Fruit fly (Drosophila melanogaster) whole organism, embryonic: Measurements from ENCODE around the gene wwk.
A peak's percentile ranks its signal among the peaks of the same experiment; 100 is the strongest.

Source experiments
- Atf3 ChIP-seq: fragments of 200-800 bp; sonication (Bioruptor generic); optimal IDR thresholded peaks from 3 replicates; lab custom pipeline; 2016; ENCODE audit warnings: missing biosample characterization, missing genetic modification characterization
- Awh ChIP-seq: fragments of 200-800 bp; sonication (Bioruptor generic); IDR thresholded peaks from 2 replicates; pipeline ENCODE4, ENCODE4 v1.3.6; 2022; ENCODE audit warnings: missing biosample characterization, missing genetic modification characterization
- B-H1 ChIP-seq: fragments of 200-800 bp; sonication (Bioruptor generic); IDR thresholded peaks from 3 replicates; pipeline ENCODE4 v1.3.6; 2022; ENCODE audit warnings: missing biosample characterization, missing genetic modification characterization
- C15 ChIP-seq: fragments of 200-800 bp; sonication (Bioruptor generic); IDR thresholded peaks from 3 replicates; pipeline ENCODE4 v1.3.6; 2022; ENCODE audit warnings: missing biosample characterization, missing genetic modification characterization
- CG10209 ChIP-seq: fragments of 200-800 bp; sonication (Bioruptor generic); optimal IDR thresholded peaks from 3 replicates; lab custom pipeline; 2017; ENCODE audit warnings: missing biosample characterization, mild to moderate bottlenecking, missing genetic modification characterization, missing genetic modification reagents
- CG10979 ChIP-seq: fragments of 200-800 bp; sonication (Bioruptor generic); optimal IDR thresholded peaks from 2 replicates; lab custom pipeline; 2018; ENCODE audit warnings: missing biosample characterization, mild to moderate bottlenecking, missing genetic modification characterization, moderate library complexity
- CG11247 ChIP-seq: fragments of 200-800 bp; sonication (Bioruptor generic); IDR thresholded peaks from 2 replicates; pipeline ENCODE4 v1.3.6; 2022; ENCODE audit warnings: missing biosample characterization, missing genetic modification characterization
- CG13123 ChIP-seq: fragments of 200-800 bp; sonication (Bioruptor generic); optimal IDR thresholded peaks from 2 replicates; lab custom pipeline; 2016; ENCODE audit warnings: missing biosample characterization, missing genetic modification characterization
- CG17612 ChIP-seq: fragments of 200-800 bp; sonication (Bioruptor generic); IDR thresholded peaks from 2 replicates; pipeline ENCODE4 v1.3.6; 2022; ENCODE audit warnings: missing biosample characterization, missing genetic modification characterization
- CG18262 ChIP-seq: fragments of 200-800 bp; optimal IDR thresholded peaks from 3 replicates; lab custom pipeline; 2019; ENCODE audit warnings: missing biosample characterization, mild to moderate bottlenecking, missing genetic modification characterization, moderate library complexity
- CG18599 ChIP-seq: fragments of 200-800 bp; sonication (Bioruptor generic); optimal IDR thresholded peaks from 3 replicates; lab custom pipeline; 2017; ENCODE audit warnings: missing biosample characterization, missing genetic modification characterization, mild to moderate bottlenecking, moderate library complexity, missing genetic modification reagents
- CG30020 ChIP-seq: fragments of 200-800 bp; optimal IDR thresholded peaks from 2 replicates; lab custom pipeline; 2019; ENCODE audit warnings: missing biosample characterization, mild to moderate bottlenecking, missing genetic modification characterization, moderate library complexity
- CG32772 ChIP-seq: fragments of 200-800 bp; sonication (Bioruptor generic); IDR thresholded peaks from 2 replicates; pipeline ENCODE4 v1.3.6; 2022; ENCODE audit warnings: missing biosample characterization, missing genetic modification characterization
- CG4360 ChIP-seq: fragments of 200-800 bp; sonication (Bioruptor generic); IDR thresholded peaks from 2 replicates; pipeline ENCODE4 v1.3.6; 2022; ENCODE audit warnings: missing biosample characterization, missing genetic modification characterization
- CG4854 ChIP-seq: fragments of 200-800 bp; sonication (Bioruptor generic); optimal IDR thresholded peaks from 2 replicates; lab custom pipeline; 2016; ENCODE audit warnings: missing biosample characterization, missing genetic modification characterization, inconsistent platforms
- CG5245 ChIP-seq: fragments of 200-800 bp; sonication (Bioruptor generic); optimal IDR thresholded peaks from 3 replicates; lab custom pipeline; 2016; ENCODE audit warnings: missing biosample characterization, missing genetic modification characterization
- CG6175 ChIP-seq: fragments of 200-800 bp; sonication (Bioruptor generic); IDR thresholded peaks from 3 replicates; pipeline ENCODE4 v1.3.6; 2022; ENCODE audit warnings: missing biosample characterization, missing genetic modification characterization
- CG6765 ChIP-seq: fragments of 200-800 bp; sonication (Bioruptor generic); optimal IDR thresholded peaks from 3 replicates; lab custom pipeline; 2017; ENCODE audit warnings: missing biosample characterization, mild to moderate bottlenecking, missing genetic modification characterization
- CG8089 ChIP-seq: fragments of 200-800 bp; sonication (Bioruptor generic); optimal IDR thresholded peaks from 3 replicates; lab custom pipeline; 2016; ENCODE audit warnings: missing biosample characterization, missing genetic modification characterization
- CTCF ChIP-seq: fragments of 200-800 bp; sonication (Bioruptor generic); optimal IDR thresholded peaks from 2 replicates; lab custom pipeline; 2017; ENCODE audit warnings: missing biosample characterization, mild to moderate bottlenecking, missing genetic modification characterization, moderate library complexity
- CoRest ChIP-seq: fragments of 200-800 bp; sonication (Bioruptor generic); optimal IDR thresholded peaks from 3 replicates; lab custom pipeline; 2018; ENCODE audit warnings: missing biosample characterization, mild to moderate bottlenecking, missing genetic modification characterization, moderate library complexity
- Doc3 ChIP-seq: fragments of 200-800 bp; sonication (Bioruptor generic); IDR thresholded peaks from 3 replicates; pipeline ENCODE4 v1.3.6; 2022; ENCODE audit warnings: missing biosample characterization, missing genetic modification characterization; ENCODE audit not compliant: partially characterized antibody
- Eip74EF ChIP-seq, 2 experiments: fragments of 200-800 bp in 1 of 2; fragments of >200 bp in 1 of 2; sonication (Bioruptor generic) in 1 of 2; optimal IDR thresholded peaks; 2 replicates each; lab custom pipeline; 2017 to 2019; ENCODE audit warnings: missing biosample characterization in 2 of 2, missing genetic modification characterization in 2 of 2, mild to moderate bottlenecking in 1 of 2, moderate library complexity in 1 of 2
- Lhr ChIP-seq: fragments of 200-800 bp; sonication (Bioruptor generic); optimal IDR thresholded peaks from 3 replicates; lab custom pipeline; 2017; ENCODE audit warnings: mild to moderate bottlenecking, missing biosample characterization, missing genetic modification reagents, missing genetic modification characterization
- Mad ChIP-seq: fragments of 200-800 bp; sonication (Bioruptor generic); optimal IDR thresholded peaks from 2 replicates; lab custom pipeline; 2016; ENCODE audit warnings: missing biosample characterization, missing genetic modification characterization
- NC2β ChIP-seq: fragments of 200-800 bp; sonication (Bioruptor generic); optimal IDR thresholded peaks from 2 replicates; lab custom pipeline; 2016; ENCODE audit warnings: missing biosample characterization, missing genetic modification characterization
- Nf-YC ChIP-seq: fragments of 200-800 bp; optimal IDR thresholded peaks from 3 replicates; lab custom pipeline; 2019; ENCODE audit warnings: missing biosample characterization, mild to moderate bottlenecking, missing genetic modification characterization, moderate library complexity
- Usf ChIP-seq: fragments of 200-800 bp; sonication (Bioruptor generic); optimal IDR thresholded peaks from 2 replicates; lab custom pipeline; 2017; ENCODE audit warnings: missing genotype, missing biosample characterization, missing genetic modification characterization
- ato ChIP-seq: fragments of 200-800 bp; sonication (Bioruptor generic); IDR thresholded peaks from 2 replicates; pipeline ENCODE4 v1.3.6; 2022; ENCODE audit warnings: missing biosample characterization, missing genetic modification characterization; ENCODE audit not compliant: partially characterized antibody
- bsh ChIP-seq, 2 experiments: fragments of 200-800 bp; sonication (Bioruptor generic); optimal IDR thresholded peaks; 2 replicates each; lab custom pipeline; 2017 to 2018; ENCODE audit warnings: mild to moderate bottlenecking in 2 of 2, missing biosample characterization in 2 of 2, missing genetic modification characterization in 2 of 2, moderate library complexity in 1 of 2
- cas ChIP-seq: fragments of 200-800 bp; sonication (Bioruptor generic); IDR thresholded peaks from 2 replicates; pipeline ENCODE4 v1.3.6; 2022; ENCODE audit warnings: missing biosample characterization, missing genetic modification characterization
- crc ChIP-seq: fragments of 200-800 bp; sonication (Bioruptor generic); optimal IDR thresholded peaks from 2 replicates; lab custom pipeline; 2016; ENCODE audit warnings: missing biosample characterization, missing genetic modification characterization
- dm ChIP-seq: fragments of 200-800 bp; sonication (Bioruptor generic); optimal IDR thresholded peaks from 3 replicates; lab custom pipeline; 2016; ENCODE audit warnings: missing biosample characterization, missing genetic modification characterization
- dysf ChIP-seq: fragments of 200-800 bp; sonication (Bioruptor generic); IDR thresholded peaks from 3 replicates; pipeline ENCODE4 v1.3.6; 2022; ENCODE audit warnings: missing biosample characterization, missing genetic modification characterization
- en ChIP-seq: fragments of 200-800 bp; sonication (Bioruptor generic); optimal IDR thresholded peaks from 2 replicates; lab custom pipeline; 2016; ENCODE audit warnings: missing biosample characterization, missing genetic modification characterization
- eve ChIP-seq, 2 experiments: fragments of >200 bp; optimal IDR thresholded peaks; 2 replicates each; lab custom pipeline; 2017; ENCODE audit warnings: missing biosample characterization in 2 of 2, missing genetic modification characterization in 2 of 2
- eyg ChIP-seq: fragments of 200-800 bp; sonication (Bioruptor generic); optimal IDR thresholded peaks from 3 replicates; lab custom pipeline; 2016; ENCODE audit warnings: missing biosample characterization, missing genetic modification characterization
- gcm2 ChIP-seq: fragments of 200-800 bp; sonication (Bioruptor generic); optimal IDR thresholded peaks from 2 replicates; lab custom pipeline; 2016; ENCODE audit warnings: missing biosample characterization, missing genetic modification characterization
- gem ChIP-seq: fragments of 200-800 bp; sonication (Bioruptor generic); optimal IDR thresholded peaks from 2 replicates; lab custom pipeline; 2019; ENCODE audit warnings: missing biosample characterization, mild to moderate bottlenecking, missing genetic modification characterization, moderate library complexity
- gfzf ChIP-seq: fragments of 200-800 bp; sonication (Bioruptor generic); optimal IDR thresholded peaks from 2 replicates; lab custom pipeline; 2016; ENCODE audit warnings: missing biosample characterization, mild to moderate bottlenecking, missing genetic modification characterization, moderate library complexity
- jing ChIP-seq: fragments of 200-800 bp; sonication (Bioruptor generic); optimal IDR thresholded peaks from 2 replicates; lab custom pipeline; 2018; ENCODE audit warnings: missing biosample characterization, mild to moderate bottlenecking, missing genetic modification characterization
- lilli ChIP-seq: fragments of 200-800 bp; sonication (Bioruptor generic); optimal IDR thresholded peaks from 3 replicates; lab custom pipeline; 2016; ENCODE audit warnings: missing biosample characterization, missing genetic modification characterization
- nau ChIP-seq: fragments of 200-800 bp; sonication (Bioruptor generic); optimal IDR thresholded peaks from 3 replicates; lab custom pipeline; 2017; ENCODE audit warnings: missing biosample characterization, mild to moderate bottlenecking, missing genetic modification characterization, missing genetic modification reagents
- onecut ChIP-seq: fragments of 200-800 bp; sonication (Bioruptor generic); IDR thresholded peaks from 2 replicates; pipeline ENCODE4 v1.3.6; 2022; ENCODE audit warnings: missing biosample characterization, missing genetic modification characterization
- pita ChIP-seq: fragments of 200-800 bp; sonication (Bioruptor generic); optimal IDR thresholded peaks from 2 replicates; lab custom pipeline; 2017; ENCODE audit warnings: missing biosample characterization, mild to moderate bottlenecking, missing genetic modification characterization
- psq ChIP-seq: fragments of 200-800 bp; sonication (Bioruptor generic); optimal IDR thresholded peaks from 2 replicates; lab custom pipeline; 2017; ENCODE audit warnings: missing biosample characterization, missing genetic modification characterization
- pum ChIP-seq: fragments of 200-800 bp; sonication (Bioruptor generic); optimal IDR thresholded peaks from 2 replicates; lab custom pipeline; 2016; ENCODE audit warnings: missing biosample characterization, missing genetic modification characterization
- ttk ChIP-seq: fragments of 200-800 bp; sonication (Bioruptor generic); IDR thresholded peaks from 2 replicates; pipeline ENCODE4 v2.1.2; 2022; ENCODE audit warnings: missing biosample characterization, missing genetic modification characterization
- vnd ChIP-seq: fragments of 200-800 bp; sonication (Bioruptor generic); IDR thresholded peaks from 3 replicates; pipeline ENCODE4 v1.3.6; 2022; ENCODE audit warnings: missing biosample characterization, missing genetic modification characterization; ENCODE audit not compliant: partially characterized antibody
- wek ChIP-seq: fragments of 200-800 bp; sonication (Bioruptor generic); optimal IDR thresholded peaks from 3 replicates; lab custom pipeline; 2018; ENCODE audit warnings: missing biosample characterization, mild to moderate bottlenecking, missing genetic modification characterization, moderate library complexity
- z ChIP-seq: fragments of 200-800 bp; sonication (Bioruptor generic); IDR thresholded peaks from 3 replicates; pipeline ENCODE4 v1.3.6; 2022; ENCODE audit warnings: missing biosample characterization, missing genetic modification characterization
- zen ChIP-seq: fragments of 200-800 bp; sonication (Bioruptor generic); optimal IDR thresholded peaks from 3 replicates; lab custom pipeline; 2018; ENCODE audit warnings: missing biosample characterization, mild to moderate bottlenecking, missing genetic modification characterization, moderate library complexity

The wwk gene

dm6 chr2L:15061368-15061767, 13.2 kb upstream of the wwk start, which contains the start of the genes solo and vas (continued):
- TF ChIP-seq CG18599 (GFP tag; lab: Kevin White, UChicago) (peak; percentile 31), CG13123 (GFP tag; lab: Kevin White, UChicago) (no peak), CoRest (tag; lab: Kevin White, UChicago) (peak; percentile 80), eyg (GFP tag; lab: Kevin White, UChicago) (no peak), CG32772 (GFP tag; lab: Robert Waterston, UW) (no peak), gcm2 (GFP tag; lab: Kevin White, UChicago) (no peak), wek (GFP tag; lab: Kevin White, UChicago) (no peak), CTCF (GFP tag; lab: Kevin White, UChicago) (no peak), en (GFP tag; lab: Kevin White, UChicago) (no peak), CG6175 (GFP tag; lab: Robert Waterston, UW) (no peak), CG6765 (GFP tag; lab: Kevin White, UChicago) (no peak), ttk (GFP tag; lab: Robert Waterston, UW) (no peak; the same call in 1 of the 2 replicates), CG10209 (GFP tag; lab: Kevin White, UChicago) (peak; percentile 36), pita (GFP tag; lab: Kevin White, UChicago) (no peak), Atf3 (GFP tag; lab: Kevin White, UChicago) (no peak), crc (GFP tag; lab: Kevin White, UChicago) (no peak), dm (GFP tag; lab: Kevin White, UChicago) (no peak), Awh (GFP tag; lab: Robert Waterston, UW) (no peak), Lhr (peak; percentile 59), eve (GFP tag; optimal IDR thresholded peaks at IDR 0.05; lab: Kevin White, UChicago) (no peak), Nf-YC (tag; lab: Kevin White, UChicago) (peak; percentile 30), CG4360 (no peak), onecut (no peak), Doc3 (GFP tag; lab: Robert Waterston, UW) (no peak), CG8089 (GFP tag; lab: Kevin White, UChicago) (no peak), CG10979 (tag; lab: Kevin White, UChicago) (peak; percentile 36), z (GFP tag; lab: Robert Waterston, UW) (no peak), CG18262 (tag; lab: Kevin White, UChicago) (peak; percentile 59), gfzf (GFP tag; lab: Kevin White, UChicago) (no peak), CG5245 (GFP tag; lab: Kevin White, UChicago) (no peak), cas (no peak), CG17612 (GFP tag; lab: Robert Waterston, UW) (no peak), psq (GFP tag; lab: Kevin White, UChicago) (no peak), CG11247 (GFP tag; lab: Robert Waterston, UW) (no peak), bsh (GFP tag; optimal IDR thresholded peaks at IDR 0.05; lab: Kevin White, UChicago) (peak in 1 of 2 experiments; percentile 56), NC2β (no peak), CG30020 (peak; percentile 97), Eip74EF (GFP tag; optimal IDR thresholded peaks at IDR 0.05; lab: Kevin White, UChicago) (peak in 1 of 2 experiments; percentile 22), CG4854 (GFP tag; lab: Kevin White, UChicago) (peak; percentile 24), jing (GFP tag; lab: Kevin White, UChicago) (no peak), nau (no peak), gem (peak; percentile 78), dysf (peak; percentile 47; the same call in 2 of the 3 replicates), vnd (GFP tag; lab: Robert Waterston, UW) (no peak), B-H1 (no peak), zen (tag; lab: Kevin White, UChicago) (peak; percentile 64), Mad (no peak), lilli (GFP tag; lab: Kevin White, UChicago) (peak; percentile 27), ato (no peak), Usf (GFP tag; lab: Kevin White, UChicago) (no peak), C15 (GFP tag; lab: Robert Waterston, UW) (no peak), pum (GFP tag; lab: Kevin White, UChicago) (peak; percentile 18)
